Fruit fly (Drosophila melanogaster): ENCODE results near the gene Dys.
A peak's percentile ranks its signal among the peaks of the same experiment; 100 is the strongest.

Gene Dys

DNA sequence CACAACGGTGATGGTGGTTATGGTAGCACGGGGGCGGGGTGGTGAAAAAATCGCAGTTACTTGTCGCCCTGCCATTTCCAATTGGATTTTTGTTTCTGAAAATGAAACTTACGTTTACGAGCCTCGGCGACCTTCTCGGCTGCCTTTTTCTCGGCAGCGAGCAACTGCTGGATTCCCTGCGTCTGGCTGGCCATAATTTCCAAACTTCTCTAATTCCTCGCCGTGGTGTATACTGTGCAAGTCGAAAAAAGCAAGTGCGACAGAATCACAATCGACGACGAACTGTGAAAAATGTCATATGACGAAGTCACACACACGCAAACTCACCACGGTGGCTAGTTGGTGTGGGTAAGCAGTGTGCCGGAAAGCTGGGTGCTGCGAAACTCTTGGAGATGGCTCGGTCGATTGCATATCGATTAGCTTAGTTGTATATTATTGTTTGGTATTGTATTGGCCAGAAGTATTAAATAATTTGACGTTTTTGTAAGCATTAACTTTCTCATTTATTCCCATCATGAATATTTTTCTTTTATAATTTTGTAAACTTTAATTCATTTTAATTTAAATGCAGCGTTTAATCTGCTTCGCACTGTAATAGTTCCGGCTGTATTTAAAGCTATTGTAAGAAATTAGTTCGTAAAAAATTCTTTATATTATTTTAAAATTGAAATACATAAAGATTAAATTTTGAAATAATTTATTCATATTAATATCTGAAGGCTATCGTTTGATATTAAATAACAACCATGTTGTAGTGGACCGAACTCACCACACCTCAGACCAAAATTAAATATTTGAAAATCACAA, 183.4 kb downstream of the Dys start, which contains the start of gene Vha13:
Gene Vha13, minus strand, starts transcription at position 293 of the 807 bp plus-strand sequence.
- TF ChIP-seq dsx (GFP tag; optimal IDR thresholded peaks at IDR 0.05; ENCODE audit: poor library complexity, severe bottlenecking) (peak; percentile 2), Sox14 (GFP tag; optimal IDR thresholded peaks at IDR 0.05) (peak; percentile 11), CG6163 (GFP tag; IDR thresholded peaks at IDR 0.05) (peak; percentile 46; the same call in 1 of the 3 replicates), lz (GFP tag; optimal IDR thresholded peaks at IDR 0.05) (peak; percentile 42), CG10631 (GFP tag; optimal IDR thresholded peaks at IDR 0.05) (peak; percentile 51), ss (GFP tag; optimal IDR thresholded peaks at IDR 0.05) (peak; percentile 49 to 57), CG8632 (GFP tag; optimal IDR thresholded peaks at IDR 0.05) (no peak), Hr4 (GFP tag; optimal IDR thresholded peaks at IDR 0.05) (peak; percentile 6), CG3919 (GFP tag; optimal IDR thresholded peaks at IDR 0.05) (peak; percentile 50), svp (GFP tag) (peak; percentile 74), Smox (GFP tag; optimal IDR thresholded peaks at IDR 0.05) (peak; percentile 32), Ets21C (GFP tag; optimal IDR thresholded peaks at IDR 0.05) (peak; percentile 36), CG6854 (GFP tag; optimal IDR thresholded peaks at IDR 0.05) (peak; percentile 87), topi (GFP tag; optimal IDR thresholded peaks at IDR 0.05) (peak; percentile 28), CG11902 (GFP tag; optimal IDR thresholded peaks at IDR 0.05) (peak; percentile 32), acj6 (GFP tag; optimal IDR thresholded peaks at IDR 0.05) (peak; percentile 20), CG7368 (GFP tag; optimal IDR thresholded peaks at IDR 0.05) (peak; percentile 15), achi (GFP tag; optimal IDR thresholded peaks at IDR 0.05) (peak; percentile 28), Hr39 (GFP tag; optimal IDR thresholded peaks at IDR 0.05) (peak; percentile 58), Sox102F (GFP tag; optimal IDR thresholded peaks at IDR 0.05) (peak; percentile 64), spab (GFP tag; optimal IDR thresholded peaks at IDR 0.05) (no peak), OdsH (GFP tag; optimal IDR thresholded peaks at IDR 0.05) (peak; percentile 26), dac (GFP tag; optimal IDR thresholded peaks at IDR 0.05) (no peak), CG31627 (GFP tag; optimal IDR thresholded peaks at IDR 0.05) (peak; percentile 49), fd85E (GFP tag; optimal IDR thresholded peaks at IDR 0.05) (no peak), Blimp-1 (GFP tag; optimal IDR thresholded peaks at IDR 0.05) (peak; percentile 10), salr (GFP tag; optimal IDR thresholded peaks at IDR 0.05) (no peak), Met (GFP tag; optimal IDR thresholded peaks at IDR 0.05) (no peak), CG8319 (GFP tag; optimal IDR thresholded peaks at IDR 0.05) (peak; percentile 1), CG16779 (tag; optimal IDR thresholded peaks at IDR 0.05) (peak; percentile 56), cyc (GFP tag; optimal IDR thresholded peaks at IDR 0.05) (peak; percentile 5), CG8119 (GFP tag; IDR thresholded peaks at IDR 0.05) (peak; percentile 31; the same call in 1 of the 3 replicates), CG3032 (tag; optimal IDR thresholded peaks at IDR 0.05) (no peak), Eip93F (GFP tag; optimal IDR thresholded peaks at IDR 0.05) (no peak), CG34406 (GFP tag; optimal IDR thresholded peaks at IDR 0.05) (no peak), esn (GFP tag; optimal IDR thresholded peaks at IDR 0.05) (peak; percentile 21), fkh (GFP tag; optimal IDR thresholded peaks at IDR 0.05) (peak; percentile 38), CG32006 (GFP tag; optimal IDR thresholded peaks at IDR 0.05) (no peak), CG1621 (tag; optimal IDR thresholded peaks at IDR 0.05) (peak; percentile 15), Eip78C (GFP tag) (peak; percentile 68)

DNA sequence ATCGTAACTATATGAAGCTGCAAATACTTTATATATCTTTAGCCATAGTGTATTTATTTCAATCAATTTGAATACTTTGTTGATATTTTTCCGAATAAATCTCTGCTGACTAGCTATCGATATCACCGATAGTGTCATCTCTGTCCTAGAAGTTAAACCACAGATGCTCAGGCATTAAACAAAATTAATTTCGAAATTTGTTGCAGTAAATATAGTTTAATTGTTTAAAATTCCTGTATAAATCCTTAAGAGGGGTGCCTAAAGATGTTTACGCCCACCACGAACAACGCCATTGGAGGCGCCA, 184.0 kb downstream of the Dys start, which contains the start of gene Nup58:
Gene Nup58, plus strand, starts transcription at position 126 of the 304 bp plus-strand sequence.
- TF ChIP-seq esn (GFP tag; optimal IDR thresholded peaks at IDR 0.05) (no peak), Blimp-1 (GFP tag; optimal IDR thresholded peaks at IDR 0.05) (no peak), CG6792 (GFP tag; optimal IDR thresholded peaks at IDR 0.05) (no peak), salr (GFP tag; optimal IDR thresholded peaks at IDR 0.05) (no peak), pdm3 (GFP tag; optimal IDR thresholded peaks at IDR 0.05) (no peak), Sox14 (GFP tag; optimal IDR thresholded peaks at IDR 0.05) (no peak), topi (GFP tag; optimal IDR thresholded peaks at IDR 0.05) (no peak), Hr4 (GFP tag; optimal IDR thresholded peaks at IDR 0.05) (no peak), CG34406 (GFP tag; optimal IDR thresholded peaks at IDR 0.05) (no peak), eg (GFP tag; IDR thresholded peaks at IDR 0.05) (0 out of 3 replicates have a peak, but pooled peaks have one; percentile 17), Eip78C (GFP tag) (peak; percentile 22), CG31627 (GFP tag; optimal IDR thresholded peaks at IDR 0.05) (peak; percentile 21), CG10631 (GFP tag; optimal IDR thresholded peaks at IDR 0.05) (no peak), CG6276 (GFP tag; optimal IDR thresholded peaks at IDR 0.05) (no peak), dsx (GFP tag; optimal IDR thresholded peaks at IDR 0.05; ENCODE audit: poor library complexity, severe bottlenecking) (peak; percentile 30), ss (GFP tag; optimal IDR thresholded peaks at IDR 0.05) (no peak), lz (GFP tag; optimal IDR thresholded peaks at IDR 0.05) (peak; percentile 10), OdsH (GFP tag; optimal IDR thresholded peaks at IDR 0.05) (no peak), Sox15 (GFP tag; optimal IDR thresholded peaks at IDR 0.05) (no peak), Ets96B (tag; optimal IDR thresholded peaks at IDR 0.05) (no peak), CG7368 (GFP tag; optimal IDR thresholded peaks at IDR 0.05) (no peak), Hr39 (GFP tag; optimal IDR thresholded peaks at IDR 0.05) (peak; percentile 24), CG11294 (GFP tag; IDR thresholded peaks at IDR 0.05) (no peak)
